Worm (Caenorhabditis elegans): ENCODE results near the gene cyp-42A1.

DNA sequence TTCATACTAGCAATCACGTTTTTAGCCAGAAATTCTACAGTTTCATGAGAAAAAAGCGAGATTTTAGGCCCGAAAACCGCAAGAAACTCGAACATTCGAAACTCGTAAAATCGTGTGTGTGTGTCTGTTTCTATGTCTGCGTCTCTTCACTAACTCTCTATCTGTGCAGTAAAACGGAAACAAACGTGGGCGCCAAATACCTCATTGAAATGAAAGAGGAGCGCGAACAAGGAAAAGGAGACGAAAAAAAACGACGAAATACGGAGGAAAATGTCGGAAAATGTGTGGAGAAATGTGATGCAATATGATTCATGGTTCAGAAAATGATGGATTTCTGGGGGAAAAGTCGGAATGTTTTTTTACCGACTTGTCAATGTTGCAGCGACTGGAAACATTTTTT is 43.3 kb upstream of the cyp-42A1 start:
- TF ChIP-seq ama-1 (optimal IDR thresholded peaks at IDR 0.05) (no peak), scrt-1 (GFP tag; IDR thresholded peaks at IDR 0.05) (no peak), flt-1 (GFP tag; IDR thresholded peaks at IDR 0.05) (no peak), tbx-37 (GFP tag; conservative IDR thresholded peaks at IDR 0.05) (no peak), tbx-11 (GFP tag; IDR thresholded peaks at IDR 0.05) (no peak), ets-7 (tag; optimal IDR thresholded peaks at IDR 0.05) (no peak), hmg-4 (GFP tag; optimal IDR thresholded peaks at IDR 0.05) (no peak), F13C5.2 (tag; optimal IDR thresholded peaks at IDR 0.05) (no peak), hnd-1 (tag; optimal IDR thresholded peaks at IDR 0.05) (no peak), aly-1 (tag; optimal IDR thresholded peaks at IDR 0.05) (no peak)
